Fruit fly (Drosophila melanogaster): ENCODE data around the gene SNF4Agamma.

SNF4Agamma gene

dm6 chr3R:21111046-21111480 is 29.5 kb upstream of the SNF4Agamma start, which contains the start of gene Rab11:
TSS of gene Rab11 (plus strand) at chr3R:21111408.
- TF ChIP-seq pan (optimal IDR thresholded peaks at IDR 0.05) (no peak), CG8478 (optimal IDR thresholded peaks at IDR 0.05) (no peak), EcR (GFP tag; optimal IDR thresholded peaks at IDR 0.05) (no peak), psq (optimal IDR thresholded peaks at IDR 0.05) (no peak)

- no peak for TF ChIP-seq psq (optimal IDR thresholded peaks at IDR 0.05)
- TF ChIP-seq pan (optimal IDR thresholded peaks at IDR 0.05), result no peak
- TF ChIP-seq CG8478 (optimal IDR thresholded peaks at IDR 0.05), result no peak
- no peak for TF ChIP-seq usp (GFP tag; optimal IDR thresholded peaks at IDR 0.05)
- no peak for TF ChIP-seq Dll (optimal IDR thresholded peaks at IDR 0.05)
- TF ChIP-seq EcR (GFP tag; optimal IDR thresholded peaks at IDR 0.05), result no peak
These were observed 28.4 kb upstream of the SNF4Agamma start for dm6 chr3R:21111964-21112740.

- TF ChIP-seq psq (optimal IDR thresholded peaks at IDR 0.05) (no peak), Dll (optimal IDR thresholded peaks at IDR 0.05) (no peak), EcR (GFP tag; optimal IDR thresholded peaks at IDR 0.05) (no peak), pan (optimal IDR thresholded peaks at IDR 0.05) (no peak), usp (GFP tag; optimal IDR thresholded peaks at IDR 0.05) (no peak), CG8478 (optimal IDR thresholded peaks at IDR 0.05) (no peak)
These were observed 27.6 kb upstream of the SNF4Agamma start for dm6 chr3R:21112742-21113465.

dm6 chr3R:21116057-21116456 is 24.5 kb upstream of the SNF4Agamma start, which contains the start of gene ppan:
TSS of gene ppan (plus strand) at chr3R:21116254.
- TF ChIP-seq Dll (optimal IDR thresholded peaks at IDR 0.05) (no peak), pan (optimal IDR thresholded peaks at IDR 0.05) (no peak), psq (optimal IDR thresholded peaks at IDR 0.05) (no peak), CG8478 (optimal IDR thresholded peaks at IDR 0.05) (no peak), EcR (GFP tag; optimal IDR thresholded peaks at IDR 0.05) (no peak), usp (GFP tag; optimal IDR thresholded peaks at IDR 0.05) (no peak)

dm6 chr3R:21118784-21119183 is 21.8 kb upstream of the SNF4Agamma start, which contains the start of gene Bdbt:
TSS of gene Bdbt (minus strand) at chr3R:21118856.
- TF ChIP-seq usp (GFP tag; optimal IDR thresholded peaks at IDR 0.05) (no peak), pan (optimal IDR thresholded peaks at IDR 0.05) (no peak), EcR (GFP tag; optimal IDR thresholded peaks at IDR 0.05) (no peak), psq (optimal IDR thresholded peaks at IDR 0.05) (no peak), CG8478 (optimal IDR thresholded peaks at IDR 0.05) (no peak), Dll (optimal IDR thresholded peaks at IDR 0.05) (no peak)

- no peak for TF ChIP-seq CG8478 (optimal IDR thresholded peaks at IDR 0.05)
- TF ChIP-seq psq (optimal IDR thresholded peaks at IDR 0.05), result no peak
- TF ChIP-seq EcR (GFP tag; optimal IDR thresholded peaks at IDR 0.05), result no peak
- no peak for TF ChIP-seq pan (optimal IDR thresholded peaks at IDR 0.05)
- TF ChIP-seq Dll (optimal IDR thresholded peaks at IDR 0.05), result no peak
- no peak for TF ChIP-seq usp (GFP tag; optimal IDR thresholded peaks at IDR 0.05)
These were observed 16.3 kb upstream of the SNF4Agamma start for dm6 chr3R:21124225-21124624.

- TF ChIP-seq CG8478 (optimal IDR thresholded peaks at IDR 0.05) (peak; percentile 73), usp (GFP tag; optimal IDR thresholded peaks at IDR 0.05) (no peak), psq (optimal IDR thresholded peaks at IDR 0.05) (no peak)
These were observed 13.8 kb upstream of the SNF4Agamma start for dm6 chr3R:21126673-21127284.

dm6 chr3R:21127352-21127985 is 13.1 kb upstream of the SNF4Agamma start, which contains the start of the genes slmb and CG5793:
TSS of gene slmb (minus strand) at chr3R:21127485.
TSS of gene CG5793 (plus strand) at chr3R:21127573.
- no peak for TF ChIP-seq CG8478 (optimal IDR thresholded peaks at IDR 0.05)
- no peak for TF ChIP-seq Dll (optimal IDR thresholded peaks at IDR 0.05)

dm6 chr3R:21129617-21130016 is 10.9 kb upstream of the SNF4Agamma start, which contains the start of gene Obp93a:
TSS of gene Obp93a (minus strand) at chr3R:21129717.
- TF ChIP-seq psq (optimal IDR thresholded peaks at IDR 0.05), result no peak

- TF ChIP-seq psq (optimal IDR thresholded peaks at IDR 0.05) (no peak), pan (optimal IDR thresholded peaks at IDR 0.05) (no peak), Dll (optimal IDR thresholded peaks at IDR 0.05) (no peak), EcR (GFP tag; optimal IDR thresholded peaks at IDR 0.05) (no peak), CG8478 (optimal IDR thresholded peaks at IDR 0.05) (no peak)
These were observed 10.5 kb upstream of the SNF4Agamma start, which contains the start of gene Ice2 for dm6 chr3R:21130050-21130449. TSS of gene Ice2 (plus strand) at chr3R:21130216.

dm6 chr3R:21133517-21133916 is 7.0 kb upstream of the SNF4Agamma start, which contains the start of gene Trm7-34:
TSS of gene Trm7-34 (minus strand) at chr3R:21133881.
- no peak for TF ChIP-seq Dll (optimal IDR thresholded peaks at IDR 0.05)
- TF ChIP-seq EcR (GFP tag; optimal IDR thresholded peaks at IDR 0.05), result no peak
- no peak for TF ChIP-seq CG8478 (optimal IDR thresholded peaks at IDR 0.05)
- no peak for TF ChIP-seq pan (optimal IDR thresholded peaks at IDR 0.05)
- no peak for TF ChIP-seq usp (GFP tag; optimal IDR thresholded peaks at IDR 0.05)
- TF ChIP-seq psq (optimal IDR thresholded peaks at IDR 0.05), result no peak

Measured in whole organism.